Worm (Caenorhabditis elegans): ENCODE measurements around the gene K09F5.1.

ce11 chrX:7720565-7720964 is 18.9 kb upstream of the K09F5.1 start:
- TF ChIP-seq fkh-10 (GFP tag; optimal IDR thresholded peaks at IDR 0.05): no peak
- TF ChIP-seq unc-55 (GFP tag; optimal IDR thresholded peaks at IDR 0.05): no peak
- TF ChIP-seq rnt-1 (tag; optimal IDR thresholded peaks at IDR 0.05): no peak
- TF ChIP-seq nhr-11 (tag; optimal IDR thresholded peaks at IDR 0.05): no peak
- TF ChIP-seq pqm-1 (tag; optimal IDR thresholded peaks at IDR 0.05): no peak

Measured in whole organism, late embryonic.